Fruit fly (Drosophila melanogaster) whole organism, adult: ENCODE measurements around the gene CG5500.

ENCODE experiments used
- CG11617 ChIP-seq: fragments of 200-800 bp; sonication (Bioruptor generic); optimal IDR thresholded peaks from 2 replicates; lab custom pipeline; 2017; ENCODE audit warnings: mild to moderate bottlenecking, missing biosample characterization, missing genetic modification reagents, missing genetic modification characterization
- CG12768 ChIP-seq: fragments of 200-800 bp; sonication (Bioruptor generic); optimal IDR thresholded peaks from 2 replicates; lab custom pipeline; 2017; ENCODE audit warnings: missing biosample characterization, missing genetic modification characterization, mild to moderate bottlenecking, moderate library complexity, missing genetic modification reagents
- CG14711 ChIP-seq: fragments of 200-800 bp; sonication (Bioruptor generic); optimal IDR thresholded peaks from 2 replicates; lab custom pipeline; 2018; ENCODE audit warnings: missing biosample characterization, mild to moderate bottlenecking, missing genetic modification characterization, moderate library complexity
- CG1620 ChIP-seq: fragments of 200-800 bp; sonication (Bioruptor generic); optimal IDR thresholded peaks from 2 replicates; lab custom pipeline; 2016; ENCODE audit warnings: missing biosample characterization, missing genetic modification characterization
- CG33017 ChIP-seq: fragments of 200-800 bp; sonication (Bioruptor generic); optimal IDR thresholded peaks from 2 replicates; lab custom pipeline; 2018; ENCODE audit warnings: missing biosample characterization, mild to moderate bottlenecking, missing genetic modification characterization, moderate library complexity
- CG5204 ChIP-seq: fragments of 200-800 bp; sonication (Bioruptor generic); optimal IDR thresholded peaks from 2 replicates; lab custom pipeline; 2016; ENCODE audit warnings: missing biosample characterization, missing genetic modification characterization
- CG7045 ChIP-seq: fragments of 200-800 bp; sonication (Bioruptor generic); optimal IDR thresholded peaks from 2 replicates; lab custom pipeline; 2017; ENCODE audit warnings: missing biosample characterization, mild to moderate bottlenecking, missing genetic modification characterization
- CG7101 ChIP-seq: fragments of 200-800 bp; sonication (Bioruptor generic); optimal IDR thresholded peaks from 2 replicates; lab custom pipeline; 2018; ENCODE audit warnings: missing biosample characterization, mild to moderate bottlenecking, missing genetic modification characterization, moderate library complexity
- Clk ChIP-seq: fragments of 200-800 bp; sonication (Bioruptor generic); optimal IDR thresholded peaks from 2 replicates; lab custom pipeline; 2017; ENCODE audit warnings: missing biosample characterization, missing genetic modification characterization
- Crg-1 ChIP-seq: fragments of 200-800 bp; sonication (Bioruptor generic); optimal IDR thresholded peaks from 2 replicates; lab custom pipeline; 2016; ENCODE audit warnings: missing biosample characterization, missing genetic modification characterization
- Hr96 ChIP-seq: fragments of 200-800 bp; sonication (Bioruptor generic); optimal IDR thresholded peaks from 2 replicates; lab custom pipeline; 2016; ENCODE audit warnings: missing biosample characterization, missing genetic modification characterization
- Mnt ChIP-seq: fragments of 200-800 bp; sonication (Bioruptor generic); optimal IDR thresholded peaks from 2 replicates; lab custom pipeline; 2016; ENCODE audit warnings: missing biosample characterization, mild to moderate bottlenecking, missing genetic modification characterization
- bab1 ChIP-seq: fragments of 200-800 bp; sonication (Bioruptor generic); optimal IDR thresholded peaks from 3 replicates; lab custom pipeline; 2019; ENCODE audit warnings: missing biosample characterization, mild to moderate bottlenecking, missing genetic modification characterization, moderate library complexity
- cic ChIP-seq: fragments of 200-800 bp; sonication (Bioruptor generic); optimal IDR thresholded peaks from 2 replicates; lab custom pipeline; 2017; ENCODE audit warnings: missing biosample characterization, mild to moderate bottlenecking, missing genetic modification characterization, moderate library complexity
- cnc ChIP-seq, 2 experiments: fragments of >200 bp; optimal IDR thresholded peaks; 2 replicates each; lab custom pipeline; 2017
- kay ChIP-seq: fragments of 200-800 bp; sonication (Bioruptor generic); peaks from one replicate; lab custom pipeline; 2016; ENCODE audit warnings: missing biosample characterization, missing genetic modification characterization, borderline replicate concordance
- ovo ChIP-seq: fragments of 200-800 bp; sonication (Bioruptor generic); optimal IDR thresholded peaks from 2 replicates; lab custom pipeline; 2016; ENCODE audit warnings: missing biosample characterization, missing genetic modification characterization
- pad ChIP-seq: fragments of 200-800 bp; sonication (Bioruptor generic); optimal IDR thresholded peaks from 3 replicates; lab custom pipeline; 2017; ENCODE audit warnings: missing biosample characterization, missing genetic modification characterization, mild to moderate bottlenecking, moderate library complexity, missing genetic modification reagents
- tj ChIP-seq: fragments of 200-800 bp; sonication (Bioruptor generic); optimal IDR thresholded peaks from 3 replicates; lab custom pipeline; 2017; ENCODE audit warnings: missing biosample characterization, mild to moderate bottlenecking, missing genetic modification characterization, moderate library complexity
- toe ChIP-seq: fragments of 200-800 bp; sonication (Bioruptor generic); optimal IDR thresholded peaks from 2 replicates; lab custom pipeline; 2016; ENCODE audit warnings: missing biosample characterization, missing genetic modification characterization

The CG5500 gene

dm6 chr3R:26871061-26871460 lies 5.4 kb upstream of the CG5500 start:
- no peak for TF ChIP-seq tj (GFP tag; lab: Kevin White, UChicago)
- TF ChIP-seq CG7101 = no peak
- no peak for TF ChIP-seq cic (GFP tag; lab: Kevin White, UChicago)
- TF ChIP-seq Mnt (GFP tag; lab: Kevin White, UChicago) = no peak
- TF ChIP-seq ovo (GFP tag; lab: Kevin White, UChicago) = no peak
- no peak for TF ChIP-seq CG7045 (GFP tag; lab: Kevin White, UChicago)
- no peak for TF ChIP-seq Crg-1 (GFP tag; lab: Kevin White, UChicago)
- TF ChIP-seq toe = no peak
- no peak for TF ChIP-seq CG33017 (tag; lab: Kevin White, UChicago)
- TF ChIP-seq CG12768 = no peak
- TF ChIP-seq pad (GFP tag; lab: Kevin White, UChicago) = no peak
- no peak for TF ChIP-seq Clk (GFP tag; lab: Kevin White, UChicago)
- TF ChIP-seq CG5204 (GFP tag; lab: Kevin White, UChicago) = no peak
- TF ChIP-seq kay (GFP tag; lab: Kevin White, UChicago) = no peak

dm6 chr3R:26871852-26872251 lies 4.6 kb upstream of the CG5500 start, which contains the start of gene SPARC:
Gene SPARC, minus strand, starts transcription at chr3R:26871995.
- no peak for TF ChIP-seq kay (GFP tag; lab: Kevin White, UChicago)
- TF ChIP-seq tj (GFP tag; lab: Kevin White, UChicago) = peak; percentile 22

dm6 chr3R:26875544-26876027 lies 844 bp upstream of the CG5500 start, which contains the start of gene Rb97D:
Gene Rb97D, minus strand, starts transcription at chr3R:26875742.
- TF ChIP-seq Crg-1 (GFP tag; lab: Kevin White, UChicago) = peak; percentile 45
- peak; percentile 77 for TF ChIP-seq Hr96 (GFP tag; lab: Kevin White, UChicago)
- TF ChIP-seq CG11617 (GFP tag; lab: Kevin White, UChicago) = peak; percentile 69
- peak; percentile 63 for TF ChIP-seq CG33017 (tag; lab: Kevin White, UChicago)
- peak; percentile 61 for TF ChIP-seq Mnt (GFP tag; lab: Kevin White, UChicago)
- peak; percentile 36 for TF ChIP-seq CG14711 (tag; lab: Kevin White, UChicago)
- peak; percentile 72 for TF ChIP-seq CG7045 (GFP tag; lab: Kevin White, UChicago)
- TF ChIP-seq toe = peak; percentile 84
- TF ChIP-seq CG7101 = peak; percentile 71
- TF ChIP-seq kay (GFP tag; lab: Kevin White, UChicago) = no peak
- TF ChIP-seq tj (GFP tag; lab: Kevin White, UChicago) = peak; percentile 42
- TF ChIP-seq pad (GFP tag; lab: Kevin White, UChicago) = peak; percentile 49
- TF ChIP-seq CG12768 = peak; percentile 55
- TF ChIP-seq CG5204 (GFP tag; lab: Kevin White, UChicago) = no peak
- no peak for TF ChIP-seq cnc (optimal IDR thresholded peaks at IDR 0.05; lab: Kevin White, UChicago)
- TF ChIP-seq Clk (GFP tag; lab: Kevin White, UChicago) = peak; percentile 55
- TF ChIP-seq cic (GFP tag; lab: Kevin White, UChicago) = no peak
- no peak for TF ChIP-seq ovo (GFP tag; lab: Kevin White, UChicago)
- TF ChIP-seq bab1 (GFP tag; lab: Kevin White, UChicago) = peak; percentile 75
- TF ChIP-seq CG1620 = peak; percentile 65

DNA sequence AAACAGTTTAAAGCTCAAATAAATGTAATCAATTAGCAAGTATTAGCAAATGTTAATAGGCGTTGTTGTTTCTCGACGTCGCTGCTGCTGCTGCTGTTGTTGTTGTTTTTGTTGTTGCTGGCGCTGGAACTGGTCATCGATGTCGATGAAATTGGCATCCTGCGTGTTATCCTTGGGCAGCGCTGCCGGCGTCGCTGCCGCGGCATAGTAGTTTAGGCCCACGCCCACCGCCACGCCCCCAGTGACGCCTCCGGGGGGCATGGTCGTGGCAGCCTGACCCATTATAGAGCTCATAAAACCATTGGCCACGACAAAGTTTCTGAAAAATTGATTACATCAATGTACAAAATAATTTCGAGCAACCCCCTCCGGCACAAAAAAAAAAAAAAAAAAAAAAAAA lies 421 bp downstream of the CG5500 start:
- TF ChIP-seq CG5204 (GFP tag; lab: Kevin White, UChicago) (no peak), toe (no peak), kay (GFP tag; lab: Kevin White, UChicago) (no peak), pad (GFP tag; lab: Kevin White, UChicago) (no peak), Clk (GFP tag; lab: Kevin White, UChicago) (no peak), cnc (optimal IDR thresholded peaks at IDR 0.05; lab: Kevin White, UChicago) (no peak), CG7045 (GFP tag; lab: Kevin White, UChicago) (no peak), CG33017 (tag; lab: Kevin White, UChicago) (no peak), CG1620 (no peak), Mnt (GFP tag; lab: Kevin White, UChicago) (no peak), tj (GFP tag; lab: Kevin White, UChicago) (no peak), Crg-1 (GFP tag; lab: Kevin White, UChicago) (no peak), bab1 (GFP tag; lab: Kevin White, UChicago) (no peak), cic (GFP tag; lab: Kevin White, UChicago) (no peak), CG14711 (tag; lab: Kevin White, UChicago) (no peak), Hr96 (GFP tag; lab: Kevin White, UChicago) (no peak), CG11617 (GFP tag; lab: Kevin White, UChicago) (no peak)

DNA sequence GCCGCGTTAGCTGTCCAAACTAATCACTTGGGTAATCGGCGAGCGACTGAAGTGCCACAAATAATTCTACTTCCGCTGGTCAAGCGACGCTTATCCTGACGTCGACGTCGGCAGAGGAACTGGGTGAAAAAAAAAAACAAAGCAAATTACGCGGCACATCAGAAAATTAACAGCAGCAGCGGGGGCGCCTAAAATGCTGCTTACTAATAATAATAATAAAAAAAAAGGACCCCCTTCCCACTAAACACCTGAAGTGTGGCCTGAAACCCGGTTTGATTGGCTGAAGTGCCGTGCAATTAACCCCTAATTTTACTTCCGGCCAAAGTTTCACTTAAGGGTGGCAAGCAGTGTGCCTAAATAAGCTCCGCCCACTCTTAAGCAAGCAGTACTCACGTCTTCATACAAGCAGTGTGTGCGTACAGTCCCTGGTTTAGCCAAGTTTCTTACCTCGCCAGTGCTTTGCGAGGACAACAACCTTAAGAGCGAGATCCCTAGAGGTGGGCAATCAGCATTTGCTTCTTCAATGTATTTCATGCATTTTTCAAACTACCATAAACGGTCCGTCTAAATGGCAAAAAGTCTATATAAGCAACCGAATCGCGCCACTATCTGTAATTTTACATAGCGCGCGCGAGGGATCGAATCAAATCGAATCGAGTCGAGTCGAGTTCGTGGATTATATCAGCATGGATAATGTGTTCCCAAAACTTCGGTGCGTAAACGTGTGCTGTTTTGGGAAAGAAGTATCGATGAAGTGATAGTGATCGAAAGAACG lies 4.9 kb downstream of the CG5500 start, which contains the start of the genes ro and T48:
TSS of gene ro (minus strand) at position 51 of the 775 bp plus-strand sequence.
TSS of gene T48 (plus strand) at position 614 of the 775 bp plus-strand sequence.
- TF ChIP-seq CG12768 (no peak), CG1620 (peak; percentile 29), toe (peak; percentile 13), Hr96 (GFP tag; lab: Kevin White, UChicago) (peak; percentile 38), CG7045 (GFP tag; lab: Kevin White, UChicago) (no peak), Crg-1 (GFP tag; lab: Kevin White, UChicago) (peak; percentile 22), cic (GFP tag; lab: Kevin White, UChicago) (peak; percentile 36), pad (GFP tag; lab: Kevin White, UChicago) (peak; percentile 56), ovo (GFP tag; lab: Kevin White, UChicago) (no peak), tj (GFP tag; lab: Kevin White, UChicago) (peak; percentile 29), CG11617 (GFP tag; lab: Kevin White, UChicago) (peak; percentile 31), cnc (optimal IDR thresholded peaks at IDR 0.05; lab: Kevin White, UChicago) (no peak), kay (GFP tag; lab: Kevin White, UChicago) (no peak), CG33017 (tag; lab: Kevin White, UChicago) (no peak), CG7101 (peak; percentile 45), CG14711 (tag; lab: Kevin White, UChicago) (no peak), bab1 (GFP tag; lab: Kevin White, UChicago) (peak; percentile 77), CG5204 (GFP tag; lab: Kevin White, UChicago) (no peak), Mnt (GFP tag; lab: Kevin White, UChicago) (peak; percentile 21), Clk (GFP tag; lab: Kevin White, UChicago) (no peak)
